Worm (Caenorhabditis elegans) whole organism, dauer: ENCODE results near the gene fbxb-42.
"Not testable (repeated sequence)": the region's sequence is repeated elsewhere in the genome, so short reads cannot be mapped to it uniquely, and the experiment has no call there.

Experiments used
- unc-62 ChIP-seq: sonication (generic microtip); optimal IDR thresholded peaks from 2 replicates; lab custom pipeline; 2017; ENCODE audit warnings: missing biosample characterization, missing genetic modification reagents, missing genetic modification characterization

The fbxb-42 gene

ce11 chrII:1543182-1543581, 5.8 kb downstream of the fbxb-42 start, which contains the start of gene K05F6.4:
TSS of gene K05F6.4 (plus strand) at chrII:1543482.
- not testable (repeated sequence) for TF ChIP-seq unc-62 (GFP tag; lab: Kevin White, UChicago)

ce11 chrII:1545625-1546024, 8.2 kb downstream of the fbxb-42 start, which contains the start of gene K05F6.12:
TSS of gene K05F6.12 (plus strand) at chrII:1545925.
- TF ChIP-seq unc-62 (GFP tag; lab: Kevin White, UChicago), result no peak

- TF ChIP-seq unc-62 (GFP tag; lab: Kevin White, UChicago), result no peak
Measured at ce11 chrII:1550501-1550900, 13.1 kb downstream of the fbxb-42 start, which contains the start of the genes fbxb-52 and fbxb-51. TSS of gene fbxb-52 (minus strand) at chrII:1550601. TSS of gene fbxb-51 (plus strand) at chrII:1550712.

- not testable (repeated sequence) for TF ChIP-seq unc-62 (GFP tag; lab: Kevin White, UChicago)
Measured at ce11 chrII:1556217-1556616, 18.8 kb downstream of the fbxb-42 start, which contains the start of the genes fbxb-54 and fbxb-50. TSS of gene fbxb-54 (minus strand) at chrII:1556317. TSS of gene fbxb-50 (plus strand) at chrII:1556443.

ce11 chrII:1560839-1561238, 23.4 kb downstream of the fbxb-42 start:
- TF ChIP-seq unc-62 (GFP tag; lab: Kevin White, UChicago), result no peak

ce11 chrII:1561863-1562262, 24.4 kb downstream of the fbxb-42 start, which contains the start of gene K05F6.14:
TSS of gene K05F6.14 (plus strand) at chrII:1562163.
- no peak for TF ChIP-seq unc-62 (GFP tag; lab: Kevin White, UChicago)

ce11 chrII:1567646-1568045, 30.2 kb downstream of the fbxb-42 start, which contains the start of gene K05F6.8:
TSS of gene K05F6.8 (minus strand) at chrII:1567746.
- TF ChIP-seq unc-62 (GFP tag; lab: Kevin White, UChicago), result no peak

- no peak for TF ChIP-seq unc-62 (GFP tag; lab: Kevin White, UChicago)
Measured at ce11 chrII:1568214-1568613, 30.8 kb downstream of the fbxb-42 start, which contains the start of gene fbxb-49. TSS of gene fbxb-49 (plus strand) at chrII:1568514.

- TF ChIP-seq unc-62 (GFP tag; lab: Kevin White, UChicago), result no peak
Measured at ce11 chrII:1571032-1571431, 33.6 kb downstream of the fbxb-42 start, which contains the start of gene fbxb-46. TSS of gene fbxb-46 (minus strand) at chrII:1571132.

ce11 chrII:1576030-1576429, 38.6 kb downstream of the fbxb-42 start, which contains the start of gene K05F6.10:
TSS of gene K05F6.10 (minus strand) at chrII:1576130.
- TF ChIP-seq unc-62 (GFP tag; lab: Kevin White, UChicago), result no peak

ce11 chrII:1576772-1577171, 39.4 kb downstream of the fbxb-42 start:
- TF ChIP-seq unc-62 (GFP tag; lab: Kevin White, UChicago), result no peak

- no peak for TF ChIP-seq unc-62 (GFP tag; lab: Kevin White, UChicago)
Measured at ce11 chrII:1579886-1580285, 42.5 kb downstream of the fbxb-42 start, which contains the start of gene math-38. TSS of gene math-38 (minus strand) at chrII:1579986.

ce11 chrII:1584140-1584539, 46.7 kb downstream of the fbxb-42 start, which contains the start of gene clec-21:
TSS of gene clec-21 (minus strand) at chrII:1584240.
- no peak for TF ChIP-seq unc-62 (GFP tag; lab: Kevin White, UChicago)

ce11 chrII:1586305-1586704, 48.9 kb downstream of the fbxb-42 start, which contains the start of gene T07H3.8:
TSS of gene T07H3.8 (plus strand) at chrII:1586605.
- TF ChIP-seq unc-62 (GFP tag; lab: Kevin White, UChicago), result no peak
